Fruit fly (Drosophila melanogaster): ENCODE data around the gene Mau2.

Mau2 gene

dm6 chr3R:15243046-15243356 is 34.0 kb downstream of the Mau2 start:
- TF ChIP-seq gl (tag; optimal IDR thresholded peaks at IDR 0.05) (no peak), rn (GFP tag; IDR thresholded peaks at IDR 0.05) (no peak), CG12605 (GFP tag; IDR thresholded peaks at IDR 0.05) (no peak), CG8159 (tag; optimal IDR thresholded peaks at IDR 0.05) (no peak), CG15710 (tag; optimal IDR thresholded peaks at IDR 0.05) (no peak), EcR (GFP tag; optimal IDR thresholded peaks at IDR 0.05) (no peak), CG17806 (tag; optimal IDR thresholded peaks at IDR 0.05) (no peak), CG13204 (GFP tag; optimal IDR thresholded peaks at IDR 0.05) (no peak), Pif1A (GFP tag; optimal IDR thresholded peaks at IDR 0.05) (no peak), Ets98B (GFP tag; IDR thresholded peaks at IDR 0.05) (no peak), Pif1B (GFP tag; optimal IDR thresholded peaks at IDR 0.05) (no peak), CG32121 (GFP tag; IDR thresholded peaks at IDR 0.05) (no peak), CG14655 (GFP tag; optimal IDR thresholded peaks at IDR 0.05) (no peak)

- peak; percentile 48 for TF ChIP-seq Pif1B (GFP tag; optimal IDR thresholded peaks at IDR 0.05)
- no peak for TF ChIP-seq CG17806 (tag; optimal IDR thresholded peaks at IDR 0.05)
- peak; percentile 53; the same call in 1 of the 3 replicates for TF ChIP-seq CG4496 (GFP tag; IDR thresholded peaks at IDR 0.05)
- peak; percentile 7 for TF ChIP-seq CG8159 (tag; optimal IDR thresholded peaks at IDR 0.05)
- TF ChIP-seq CG13204 (GFP tag; optimal IDR thresholded peaks at IDR 0.05): no peak
- 0 out of 2 replicates have a peak, but pooled peaks have one; percentile 46 for TF ChIP-seq CG32121 (GFP tag; IDR thresholded peaks at IDR 0.05)
- peak; percentile 71 for TF ChIP-seq EcR (GFP tag; optimal IDR thresholded peaks at IDR 0.05)
- TF ChIP-seq CG12605 (GFP tag; IDR thresholded peaks at IDR 0.05): peak; percentile 45; the same call in 1 of the 2 replicates
- TF ChIP-seq D1 (tag; optimal IDR thresholded peaks at IDR 0.05): no peak
- TF ChIP-seq CG10348 (GFP tag; IDR thresholded peaks at IDR 0.05): no peak
- TF ChIP-seq gl (tag; optimal IDR thresholded peaks at IDR 0.05): no peak
These were observed 34.4 kb downstream of the Mau2 start for dm6 chr3R:15243452-15243851.

dm6 chr3R:15246601-15247000 is 37.6 kb downstream of the Mau2 start:
- TF ChIP-seq CG8159 (tag; optimal IDR thresholded peaks at IDR 0.05): peak; percentile 48
- no peak for TF ChIP-seq CG17806 (tag; optimal IDR thresholded peaks at IDR 0.05)
- TF ChIP-seq Pif1A (GFP tag; optimal IDR thresholded peaks at IDR 0.05): no peak
- TF ChIP-seq CG15710 (tag; optimal IDR thresholded peaks at IDR 0.05): no peak
- TF ChIP-seq CG10348 (GFP tag; IDR thresholded peaks at IDR 0.05): no peak

dm6 chr3R:15249037-15249436 is 40.0 kb downstream of the Mau2 start, which contains the start of gene Amt:
Gene Amt (minus strand): TSS chr3R:15249137.
- no peak for TF ChIP-seq CG13204 (GFP tag; optimal IDR thresholded peaks at IDR 0.05)
- no peak for TF ChIP-seq gl (tag; optimal IDR thresholded peaks at IDR 0.05)
- TF ChIP-seq Pif1B (GFP tag; optimal IDR thresholded peaks at IDR 0.05): no peak
- no peak for TF ChIP-seq CG14655 (GFP tag; optimal IDR thresholded peaks at IDR 0.05)
- no peak for TF ChIP-seq CG10348 (GFP tag; IDR thresholded peaks at IDR 0.05)
- no peak for TF ChIP-seq rn (GFP tag; IDR thresholded peaks at IDR 0.05)
- no peak for TF ChIP-seq CG34367 (tag; optimal IDR thresholded peaks at IDR 0.05)
- no peak for TF ChIP-seq CG4496 (GFP tag; IDR thresholded peaks at IDR 0.05)
- TF ChIP-seq CG8159 (tag; optimal IDR thresholded peaks at IDR 0.05): no peak
- TF ChIP-seq Snoo (tag; optimal IDR thresholded peaks at IDR 0.05): no peak
- TF ChIP-seq CG9948 (tag; optimal IDR thresholded peaks at IDR 0.05): no peak
- TF ChIP-seq D1 (tag; optimal IDR thresholded peaks at IDR 0.05): no peak
- TF ChIP-seq CG12605 (GFP tag; IDR thresholded peaks at IDR 0.05): no peak
- no peak for TF ChIP-seq Pif1A (GFP tag; optimal IDR thresholded peaks at IDR 0.05)
- TF ChIP-seq CG17806 (tag; optimal IDR thresholded peaks at IDR 0.05): no peak
- TF ChIP-seq CG8301 (tag; optimal IDR thresholded peaks at IDR 0.05): no peak
- no peak for TF ChIP-seq CG32121 (GFP tag; IDR thresholded peaks at IDR 0.05)
- no peak for TF ChIP-seq fd96Ca (GFP tag; IDR thresholded peaks at IDR 0.05)
- TF ChIP-seq EcR (GFP tag; optimal IDR thresholded peaks at IDR 0.05): no peak
- no peak for TF ChIP-seq CG15710 (tag; optimal IDR thresholded peaks at IDR 0.05)

dm6 chr3R:15249735-15250134 is 40.7 kb downstream of the Mau2 start, which contains the start of gene CG42404:
Gene CG42404 (plus strand): TSS chr3R:15250094.
- TF ChIP-seq EcR (GFP tag; optimal IDR thresholded peaks at IDR 0.05) (no peak), CG12605 (GFP tag; IDR thresholded peaks at IDR 0.05) (no peak), CG13204 (GFP tag; optimal IDR thresholded peaks at IDR 0.05) (no peak), Pif1A (GFP tag; optimal IDR thresholded peaks at IDR 0.05) (no peak), rn (GFP tag; IDR thresholded peaks at IDR 0.05) (no peak), CG8159 (tag; optimal IDR thresholded peaks at IDR 0.05) (no peak), CG15710 (tag; optimal IDR thresholded peaks at IDR 0.05) (no peak), Ets98B (GFP tag; IDR thresholded peaks at IDR 0.05) (no peak), D1 (tag; optimal IDR thresholded peaks at IDR 0.05) (no peak), CG32121 (GFP tag; IDR thresholded peaks at IDR 0.05) (no peak), CG34367 (tag; optimal IDR thresholded peaks at IDR 0.05) (no peak), CG8301 (tag; optimal IDR thresholded peaks at IDR 0.05) (no peak), CG9948 (tag; optimal IDR thresholded peaks at IDR 0.05) (no peak), CG10348 (GFP tag; IDR thresholded peaks at IDR 0.05) (no peak), Snoo (tag; optimal IDR thresholded peaks at IDR 0.05) (no peak), Pif1B (GFP tag; optimal IDR thresholded peaks at IDR 0.05) (no peak), CG4496 (GFP tag; IDR thresholded peaks at IDR 0.05) (no peak)

dm6 chr3R:15250454-15250853 is 41.5 kb downstream of the Mau2 start:
- no peak for TF ChIP-seq Pif1A (GFP tag; optimal IDR thresholded peaks at IDR 0.05)
- no peak for TF ChIP-seq D1 (tag; optimal IDR thresholded peaks at IDR 0.05)
- no peak for TF ChIP-seq gl (tag; optimal IDR thresholded peaks at IDR 0.05)
- peak; percentile 70 for TF ChIP-seq CG32121 (GFP tag; IDR thresholded peaks at IDR 0.05)
- TF ChIP-seq CG17806 (tag; optimal IDR thresholded peaks at IDR 0.05): no peak
- TF ChIP-seq CG15710 (tag; optimal IDR thresholded peaks at IDR 0.05): peak; percentile 74
- TF ChIP-seq CG14655 (GFP tag; optimal IDR thresholded peaks at IDR 0.05): no peak
- TF ChIP-seq CG8159 (tag; optimal IDR thresholded peaks at IDR 0.05): peak; percentile 62
- no peak for TF ChIP-seq CG8301 (tag; optimal IDR thresholded peaks at IDR 0.05)
- TF ChIP-seq CG34367 (tag; optimal IDR thresholded peaks at IDR 0.05): peak; percentile 40
- TF ChIP-seq CG10348 (GFP tag; IDR thresholded peaks at IDR 0.05): no peak
- peak; percentile 60 for TF ChIP-seq CG12605 (GFP tag; IDR thresholded peaks at IDR 0.05)
- no peak for TF ChIP-seq EcR (GFP tag; optimal IDR thresholded peaks at IDR 0.05)
- no peak for TF ChIP-seq CG13204 (GFP tag; optimal IDR thresholded peaks at IDR 0.05)
- peak; percentile 67 for TF ChIP-seq fd96Ca (GFP tag; IDR thresholded peaks at IDR 0.05)
- TF ChIP-seq CG9948 (tag; optimal IDR thresholded peaks at IDR 0.05): no peak
- no peak for TF ChIP-seq Pif1B (GFP tag; optimal IDR thresholded peaks at IDR 0.05)
- TF ChIP-seq CG4496 (GFP tag; IDR thresholded peaks at IDR 0.05): peak; percentile 72; the same call in 2 of the 3 replicates
- TF ChIP-seq Ets98B (GFP tag; IDR thresholded peaks at IDR 0.05): peak; percentile 81
- TF ChIP-seq rn (GFP tag; IDR thresholded peaks at IDR 0.05): peak; percentile 56
- TF ChIP-seq Snoo (tag; optimal IDR thresholded peaks at IDR 0.05): no peak

Data from whole organism, pupa.